Worm (Caenorhabditis elegans): ENCODE data around the gene pgp-6.

The pgp-6 gene

ce11 chrX:10890965-10891364, 13.7 kb upstream of the pgp-6 start, which contains the start of gene F47B10.4:
TSS of gene F47B10.4 (plus strand) at chrX:10891265.
- no peak for TF ChIP-seq ceh-48 (tag; optimal IDR thresholded peaks at IDR 0.05)
- no peak for TF ChIP-seq ttx-3 (tag; optimal IDR thresholded peaks at IDR 0.05)
- no peak for TF ChIP-seq T23F11.4 (GFP tag; optimal IDR thresholded peaks at IDR 0.05)
- no peak for TF ChIP-seq eyg-1 (tag; optimal IDR thresholded peaks at IDR 0.05)

ce11 chrX:10890456-10890855, 13.2 kb upstream of the pgp-6 start, which contains the start of gene F47B10.5:
TSS of gene F47B10.5 (minus strand) at chrX:10890556.
- no peak for TF ChIP-seq fax-1 (tag; optimal IDR thresholded peaks at IDR 0.05)
- TF ChIP-seq pag-3 (tag; optimal IDR thresholded peaks at IDR 0.05; ENCODE audit: borderline replicate concordance), result no peak
- TF ChIP-seq pqm-1 (tag; optimal IDR thresholded peaks at IDR 0.05), result no peak
- TF ChIP-seq ttx-3 (tag; optimal IDR thresholded peaks at IDR 0.05), result no peak
- TF ChIP-seq mec-3 (tag; optimal IDR thresholded peaks at IDR 0.05; ENCODE audit: borderline replicate concordance), result no peak
- no peak for TF ChIP-seq lim-6 (tag; optimal IDR thresholded peaks at IDR 0.05)
- no peak for TF ChIP-seq syd-9 (tag; optimal IDR thresholded peaks at IDR 0.05)
- no peak for TF ChIP-seq hlh-30 (tag; optimal IDR thresholded peaks at IDR 0.05; ENCODE audit: insufficient read depth)
- TF ChIP-seq madf-2 (tag; optimal IDR thresholded peaks at IDR 0.05), result no peak
- no peak for TF ChIP-seq ceh-30 (tag; optimal IDR thresholded peaks at IDR 0.05)
- TF ChIP-seq sox-4 (tag; optimal IDR thresholded peaks at IDR 0.05), result no peak
- no peak for TF ChIP-seq ceh-24 (tag; optimal IDR thresholded peaks at IDR 0.05)
- no peak for TF ChIP-seq ztf-16 (tag; optimal IDR thresholded peaks at IDR 0.05)

ce11 chrX:10888201-10888600, 11.0 kb upstream of the pgp-6 start, which contains the start of gene F47B10.6:
TSS of gene F47B10.6 (plus strand) at chrX:10888501.
- TF ChIP-seq pat-9 (tag; optimal IDR thresholded peaks at IDR 0.05), result no peak

- TF ChIP-seq T23F11.4 (GFP tag; optimal IDR thresholded peaks at IDR 0.05) (no peak), ets-4 (tag; optimal IDR thresholded peaks at IDR 0.05) (no peak), ceh-9 (tag; optimal IDR thresholded peaks at IDR 0.05) (no peak), unc-42 (tag; optimal IDR thresholded peaks at IDR 0.05) (no peak), ceh-24 (tag; optimal IDR thresholded peaks at IDR 0.05) (no peak), pha-4 (tag; optimal IDR thresholded peaks at IDR 0.05) (no peak), fkh-10 (GFP tag; optimal IDR thresholded peaks at IDR 0.05) (no peak), dve-1 (tag; optimal IDR thresholded peaks at IDR 0.05) (no peak), ama-1 (optimal IDR thresholded peaks at IDR 0.05) (no peak), lin-11 (tag; optimal IDR thresholded peaks at IDR 0.05) (no peak), pqm-1 (tag; optimal IDR thresholded peaks at IDR 0.05) (no peak), hlh-8 (tag; optimal IDR thresholded peaks at IDR 0.05) (no peak), hlh-30 (tag; optimal IDR thresholded peaks at IDR 0.05; ENCODE audit: insufficient read depth) (no peak), nfya-1 (tag; optimal IDR thresholded peaks at IDR 0.05) (no peak)
Observed at ce11 chrX:10885872-10886271, 8.6 kb upstream of the pgp-6 start, which contains the start of gene T21E8.5. TSS of gene T21E8.5 (plus strand) at chrX:10886172.

DNA sequence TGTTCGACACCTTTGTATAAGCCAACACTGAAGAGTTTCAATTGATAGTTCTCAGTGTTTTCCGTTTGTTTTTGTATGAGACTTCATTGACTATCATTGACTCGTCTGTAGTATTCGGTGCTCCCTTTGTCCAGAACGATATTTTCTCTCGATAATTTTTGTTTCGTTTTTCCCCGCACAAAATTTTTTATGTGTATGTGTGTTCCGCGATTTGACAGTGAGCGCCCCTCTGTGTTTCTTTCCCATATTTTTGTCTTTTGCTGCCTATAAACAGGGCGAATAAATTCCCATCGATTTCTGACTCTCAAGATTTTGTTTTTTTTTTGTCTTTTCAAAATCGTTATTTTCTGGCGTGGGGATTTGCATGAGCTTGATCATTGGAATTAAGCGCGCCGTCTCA, 6.0 kb upstream of the pgp-6 start, which contains the start of gene T21E8.7:
TSS of gene T21E8.7 (plus strand) at position 301 of the 400 bp plus-strand sequence.
- TF ChIP-seq ceh-14 (tag; optimal IDR thresholded peaks at IDR 0.05) (no peak), K02D7.2 (tag; optimal IDR thresholded peaks at IDR 0.05) (no peak), pros-1 (tag; optimal IDR thresholded peaks at IDR 0.05) (no peak), K09A11.1 (tag; optimal IDR thresholded peaks at IDR 0.05; ENCODE audit: insufficient read depth) (no peak), hlh-15 (tag; optimal IDR thresholded peaks at IDR 0.05) (no peak), zip-5 (tag; optimal IDR thresholded peaks at IDR 0.05) (no peak), C08G9.2 (tag; optimal IDR thresholded peaks at IDR 0.05) (no peak), eyg-1 (tag; optimal IDR thresholded peaks at IDR 0.05) (no peak), ceh-2 (tag; optimal IDR thresholded peaks at IDR 0.05) (no peak), fkh-6 (tag; optimal IDR thresholded peaks at IDR 0.05) (no peak)

Measured in whole organism, late embryonic.